Worm (Caenorhabditis elegans): Measurements from ENCODE around the gene twk-35.

DNA sequence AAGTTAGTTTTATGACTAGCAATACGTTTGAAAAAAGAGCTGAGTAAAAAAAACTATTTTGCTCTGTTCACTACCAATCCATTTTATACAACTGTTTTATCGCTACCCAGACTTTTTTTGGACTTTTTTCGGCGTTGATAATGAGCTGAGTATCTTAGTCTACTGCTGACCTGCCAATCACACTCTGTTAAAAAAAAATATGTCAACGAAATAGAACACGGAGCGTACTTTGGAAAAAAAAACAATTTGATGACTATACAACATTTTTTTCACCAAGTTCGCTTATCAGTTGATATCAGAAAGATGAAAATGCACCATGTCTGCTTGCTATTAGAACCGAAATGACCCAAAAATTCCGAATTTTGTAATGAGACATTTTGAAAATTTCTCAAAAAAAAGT lies 47.0 kb downstream of the twk-35 start:
- TF ChIP-seq zag-1 (tag; optimal IDR thresholded peaks at IDR 0.05), result no peak
- no peak for TF ChIP-seq jun-1 (tag; optimal IDR thresholded peaks at IDR 0.05)
- TF ChIP-seq unc-62 (GFP tag; optimal IDR thresholded peaks at IDR 0.05), result no peak
- no peak for TF ChIP-seq nhr-11 (tag; optimal IDR thresholded peaks at IDR 0.05)
- no peak for TF ChIP-seq elt-3 (tag; optimal IDR thresholded peaks at IDR 0.05)
- no peak for TF ChIP-seq ceh-82 (tag; optimal IDR thresholded peaks at IDR 0.05)
- TF ChIP-seq ZK546.5 (tag; optimal IDR thresholded peaks at IDR 0.05), result no peak
- no peak for TF ChIP-seq ztf-11 (tag; optimal IDR thresholded peaks at IDR 0.05)
- no peak for TF ChIP-seq ama-1 (optimal IDR thresholded peaks at IDR 0.05)
- no peak for TF ChIP-seq nhr-43 (tag; optimal IDR thresholded peaks at IDR 0.05; ENCODE audit: poor library complexity, severe bottlenecking)
- TF ChIP-seq mdl-1 (tag; optimal IDR thresholded peaks at IDR 0.05), result no peak

All from whole organism, L3 larva.